Fruit fly (Drosophila melanogaster) whole organism, embryonic: ENCODE data around the gene GluProRS.
A peak's percentile ranks its signal among the peaks of the same experiment; 100 is the strongest.

ENCODE experiments used
- Atf-2 ChIP-seq: fragments of 200-800 bp; sonication (Bioruptor generic); optimal IDR thresholded peaks from 2 replicates; lab custom pipeline; 2016; ENCODE audit warnings: missing biosample characterization, missing genetic modification characterization
- CG10366 ChIP-seq: fragments of 200-800 bp; sonication (Bioruptor generic); IDR thresholded peaks from 2 replicates; pipeline ENCODE4 v1.3.6; 2022; ENCODE audit warnings: missing biosample characterization, missing genetic modification characterization
- CG10565 ChIP-seq: fragments of 200-800 bp; sonication (Bioruptor generic); optimal IDR thresholded peaks from 3 replicates; lab custom pipeline; 2016; ENCODE audit warnings: missing biosample characterization, mild to moderate bottlenecking, missing genetic modification characterization
- CG10979 ChIP-seq: fragments of 200-800 bp; sonication (Bioruptor generic); optimal IDR thresholded peaks from 2 replicates; lab custom pipeline; 2018; ENCODE audit warnings: missing biosample characterization, mild to moderate bottlenecking, missing genetic modification characterization, moderate library complexity
- CG11085 ChIP-seq: fragments of 200-800 bp; sonication (Bioruptor generic); IDR thresholded peaks from 2 replicates; pipeline ENCODE4 v1.3.6; 2022; ENCODE audit warnings: missing biosample characterization, missing genetic modification characterization
- CG11723 ChIP-seq: fragments of 200-800 bp; sonication (Bioruptor generic); optimal IDR thresholded peaks from 2 replicates; lab custom pipeline; 2017; ENCODE audit warnings: missing biosample characterization, mild to moderate bottlenecking, missing genetic modification characterization
- CG12155 ChIP-seq: fragments of 200-800 bp; sonication (Bioruptor generic); optimal IDR thresholded peaks from 3 replicates; lab custom pipeline; 2016; ENCODE audit warnings: missing biosample characterization, missing genetic modification characterization
- CG13775 ChIP-seq: fragments of 200-800 bp; sonication (Bioruptor generic); optimal IDR thresholded peaks from 3 replicates; lab custom pipeline; 2017; ENCODE audit warnings: missing biosample characterization, mild to moderate bottlenecking, missing genetic modification characterization
- CG17359 ChIP-seq: fragments of 200-800 bp; sonication (Bioruptor generic); optimal IDR thresholded peaks from 3 replicates; lab custom pipeline; 2018; ENCODE audit warnings: missing biosample characterization, mild to moderate bottlenecking, missing genetic modification characterization, moderate library complexity
- CG1792 ChIP-seq: fragments of 200-800 bp; sonication (Bioruptor generic); optimal IDR thresholded peaks from 2 replicates; lab custom pipeline; 2016; ENCODE audit warnings: missing biosample characterization, missing genetic modification characterization
- CG18262 ChIP-seq: fragments of 200-800 bp; optimal IDR thresholded peaks from 3 replicates; lab custom pipeline; 2019; ENCODE audit warnings: missing biosample characterization, mild to moderate bottlenecking, missing genetic modification characterization, moderate library complexity
- CG1832 ChIP-seq: fragments of 200-800 bp; sonication (Bioruptor generic); optimal IDR thresholded peaks from 2 replicates; lab custom pipeline; 2017; ENCODE audit warnings: missing biosample characterization, mild to moderate bottlenecking, missing genetic modification characterization, inconsistent platforms
- CG2116 ChIP-seq: fragments of 200-800 bp; sonication (Bioruptor generic); optimal IDR thresholded peaks from 3 replicates; lab custom pipeline; 2018; ENCODE audit warnings: missing biosample characterization, mild to moderate bottlenecking, missing genetic modification characterization
- CG3065 ChIP-seq: fragments of 200-800 bp; sonication (Bioruptor generic); optimal IDR thresholded peaks from 2 replicates; lab custom pipeline; 2016; ENCODE audit warnings: missing biosample characterization, missing genetic modification characterization
- CG4617 ChIP-seq: fragments of 200-800 bp; sonication (Bioruptor generic); optimal IDR thresholded peaks from 3 replicates; lab custom pipeline; 2016; ENCODE audit warnings: missing biosample characterization, missing genetic modification characterization, borderline replicate concordance
- CG4820 ChIP-seq: fragments of 200-800 bp; sonication (Bioruptor generic); optimal IDR thresholded peaks from 3 replicates; lab custom pipeline; 2016; ENCODE audit warnings: missing biosample characterization, missing genetic modification characterization
- CG6813 ChIP-seq: fragments of 200-800 bp; sonication (Bioruptor generic); optimal IDR thresholded peaks from 2 replicates; lab custom pipeline; 2017; ENCODE audit warnings: missing biosample characterization, missing genetic modification characterization, mild to moderate bottlenecking, moderate library complexity, missing genetic modification reagents
- CG7928 ChIP-seq: fragments of 200-800 bp; sonication (Bioruptor generic); optimal IDR thresholded peaks from 2 replicates; lab custom pipeline; 2017; ENCODE audit warnings: missing biosample characterization, mild to moderate bottlenecking, missing genetic modification characterization
- CG9797 ChIP-seq: fragments of 200-800 bp; sonication (Bioruptor generic); optimal IDR thresholded peaks from 3 replicates; lab custom pipeline; 2018; ENCODE audit warnings: missing biosample characterization, mild to moderate bottlenecking, missing genetic modification characterization
- Camta ChIP-seq: fragments of 200-800 bp; sonication (Bioruptor generic); optimal IDR thresholded peaks from 2 replicates; lab custom pipeline; 2016; ENCODE audit warnings: missing biosample characterization, missing genetic modification characterization
- Drgx ChIP-seq: fragments of 200-800 bp; sonication (Bioruptor generic); IDR thresholded peaks from 2 replicates; pipeline ENCODE4 v1.3.6; 2022; ENCODE audit warnings: missing biosample characterization, missing genetic modification characterization
- Elba2 ChIP-seq: fragments of 200-800 bp; sonication (Bioruptor generic); optimal IDR thresholded peaks from 3 replicates; lab custom pipeline; 2016; ENCODE audit warnings: missing biosample characterization, missing genetic modification characterization
- Fer3 ChIP-seq: fragments of 200-800 bp; sonication (Bioruptor generic); optimal IDR thresholded peaks from 2 replicates; lab custom pipeline; 2018; ENCODE audit warnings: missing biosample characterization, mild to moderate bottlenecking, missing genetic modification characterization, moderate library complexity
- Kr ChIP-seq: fragments of 200-800 bp; sonication (Bioruptor generic); optimal IDR thresholded peaks from 2 replicates; lab custom pipeline; 2017; ENCODE audit warnings: missing biosample characterization, mild to moderate bottlenecking, missing genetic modification characterization
- MTF-1 ChIP-seq: fragments of 200-800 bp; sonication (Bioruptor generic); optimal IDR thresholded peaks from 2 replicates; lab custom pipeline; 2018; ENCODE audit warnings: missing biosample characterization, mild to moderate bottlenecking, missing genetic modification characterization, borderline replicate concordance
- Max ChIP-seq: fragments of 200-800 bp; sonication (Bioruptor generic); optimal IDR thresholded peaks from 2 replicates; lab custom pipeline; 2016; ENCODE audit warnings: missing biosample characterization, mild to moderate bottlenecking, missing genetic modification characterization
- Mes4 ChIP-seq: fragments of 200-800 bp; sonication (Bioruptor generic); optimal IDR thresholded peaks from 2 replicates; lab custom pipeline; 2016; ENCODE audit warnings: missing biosample characterization, missing genetic modification characterization
- NfI ChIP-seq: fragments of 200-800 bp; sonication (Bioruptor generic); optimal IDR thresholded peaks from 3 replicates; lab custom pipeline; 2018; ENCODE audit warnings: missing biosample characterization, mild to moderate bottlenecking, missing genetic modification characterization, moderate library complexity
- Oaz ChIP-seq: fragments of 200-800 bp; sonication (Bioruptor generic); IDR thresholded peaks from 2 replicates; pipeline ENCODE4 v1.3.6; 2022; ENCODE audit warnings: missing biosample characterization, missing genetic modification characterization
- Ssrp ChIP-seq: fragments of 200-800 bp; sonication (Bioruptor generic); optimal IDR thresholded peaks from 2 replicates; lab custom pipeline; 2018; ENCODE audit warnings: missing biosample characterization, mild to moderate bottlenecking, missing genetic modification characterization, moderate library complexity
- Xrp1 ChIP-seq: fragments of 200-800 bp; sonication (Bioruptor generic); IDR thresholded peaks from 2 replicates; pipeline ENCODE4 v1.3.6; 2022; ENCODE audit warnings: missing biosample characterization, missing genetic modification characterization
- ci ChIP-seq: fragments of 200-800 bp; sonication (Bioruptor generic); IDR thresholded peaks from 3 replicates; pipeline ENCODE4 v1.3.6; 2022; ENCODE audit warnings: missing biosample characterization, missing genetic modification characterization
- disco-r ChIP-seq: fragments of 200-800 bp; sonication (Bioruptor generic); optimal IDR thresholded peaks from 2 replicates; lab custom pipeline; 2016; ENCODE audit warnings: missing biosample characterization, missing genetic modification characterization
- dmrt99B ChIP-seq: fragments of 200-800 bp; sonication (Bioruptor generic); optimal IDR thresholded peaks from 2 replicates; lab custom pipeline; 2018; ENCODE audit warnings: missing biosample characterization, mild to moderate bottlenecking, missing genetic modification characterization, moderate library complexity
- gsb-n ChIP-seq: fragments of 200-800 bp; sonication (Bioruptor generic); optimal IDR thresholded peaks from 3 replicates; lab custom pipeline; 2018; ENCODE audit warnings: missing biosample characterization, mild to moderate bottlenecking, missing genetic modification characterization
- gt ChIP-seq: fragments of 200-800 bp; sonication (Bioruptor generic); IDR thresholded peaks from 2 replicates; pipeline ENCODE4 v1.3.6; 2022; ENCODE audit warnings: missing biosample characterization, missing genetic modification characterization
- insv ChIP-seq, 2 experiments: fragments of 200-800 bp; sonication (Bioruptor generic); optimal IDR thresholded peaks; 3 replicates each; lab custom pipeline; 2016 to 2018; ENCODE audit warnings: missing biosample characterization in 2 of 2, missing genetic modification characterization in 2 of 2
- lab ChIP-seq: fragments of 200-800 bp; sonication (Bioruptor generic); optimal IDR thresholded peaks from 3 replicates; lab custom pipeline; 2017; ENCODE audit warnings: missing biosample characterization, missing genetic modification characterization, mild to moderate bottlenecking, moderate library complexity, missing genetic modification reagents
- nau ChIP-seq: fragments of 200-800 bp; sonication (Bioruptor generic); optimal IDR thresholded peaks from 3 replicates; lab custom pipeline; 2017; ENCODE audit warnings: missing biosample characterization, mild to moderate bottlenecking, missing genetic modification characterization, missing genetic modification reagents
- nerfin-2 ChIP-seq: fragments of 200-800 bp; sonication (Bioruptor generic); IDR thresholded peaks from 2 replicates; pipeline ENCODE4 v1.3.6; 2022; ENCODE audit warnings: missing biosample characterization, missing genetic modification characterization; ENCODE audit not compliant: partially characterized antibody
- oc ChIP-seq: fragments of 200-800 bp; sonication (Bioruptor generic); optimal IDR thresholded peaks from 2 replicates; lab custom pipeline; 2018; ENCODE audit warnings: missing biosample characterization, mild to moderate bottlenecking, missing genetic modification characterization, moderate library complexity
- otp ChIP-seq: fragments of 200-800 bp; sonication (Bioruptor generic); IDR thresholded peaks from 3 replicates; pipeline ENCODE4, ENCODE4 v1.3.6; 2022; ENCODE audit warnings: missing biosample characterization, missing genetic modification characterization
- so ChIP-seq: fragments of 200-800 bp; sonication (Bioruptor generic); IDR thresholded peaks from 3 replicates; pipeline ENCODE4 v1.3.6; 2022; ENCODE audit warnings: missing biosample characterization, missing genetic modification characterization
- sob ChIP-seq: fragments of 200-800 bp; sonication (Bioruptor generic); IDR thresholded peaks from 2 replicates; pipeline ENCODE4 v1.3.6; 2022; ENCODE audit warnings: missing biosample characterization, missing genetic modification characterization
- stc ChIP-seq: fragments of 200-800 bp; sonication (Bioruptor generic); IDR thresholded peaks from 2 replicates; pipeline ENCODE4 v1.3.6; 2022; ENCODE audit warnings: missing biosample characterization, missing genetic modification characterization
- sug ChIP-seq: fragments of 200-800 bp; optimal IDR thresholded peaks from 2 replicates; lab custom pipeline; 2019; ENCODE audit warnings: missing biosample characterization, mild to moderate bottlenecking, missing genetic modification characterization, moderate library complexity
- tll ChIP-seq, 2 experiments: fragments of 200-800 bp in 1 of 2; fragments of >200 bp in 1 of 2; sonication (Bioruptor generic) in 1 of 2; optimal IDR thresholded peaks; 2 replicates each; lab custom pipeline; 2017 to 2019; ENCODE audit warnings: missing biosample characterization in 2 of 2, missing genetic modification characterization in 2 of 2, mild to moderate bottlenecking in 1 of 2, moderate library complexity in 1 of 2
- wek ChIP-seq: fragments of 200-800 bp; sonication (Bioruptor generic); optimal IDR thresholded peaks from 3 replicates; lab custom pipeline; 2018; ENCODE audit warnings: missing biosample characterization, mild to moderate bottlenecking, missing genetic modification characterization, moderate library complexity
- yki ChIP-seq: fragments of >200 bp; optimal IDR thresholded peaks from 3 replicates; lab custom pipeline; 2018

The GluProRS gene

dm6 chr3R:23921701-23922501 is 36.3 kb downstream of the GluProRS start (continued):
- TF ChIP-seq CG13775 (peak; percentile 10), Oaz (GFP tag; lab: Robert Waterston, UW) (peak; percentile 38; the same call in 1 of the 2 replicates), sug (peak; percentile 46), CG10366 (GFP tag; lab: Robert Waterston, UW) (peak; percentile 50; the same call in 1 of the 2 replicates), Kr (peak; percentile 56), insv (GFP tag; optimal IDR thresholded peaks at IDR 0.05; lab: Kevin White, UChicago) (no peak), CG11723 (GFP tag; lab: Kevin White, UChicago) (no peak), stc (GFP tag; lab: Robert Waterston, UW) (peak; percentile 74), so (no peak), CG6813 (GFP tag; lab: Kevin White, UChicago) (no peak), CG7928 (GFP tag; lab: Kevin White, UChicago) (no peak), Elba2 (GFP tag; lab: Kevin White, UChicago) (no peak), CG1832 (GFP tag; lab: Kevin White, UChicago) (peak; percentile 41), nerfin-2 (GFP tag; lab: Robert Waterston, UW) (no peak), otp (GFP tag; lab: Robert Waterston, UW) (peak; percentile 49; the same call in 1 of the 3 replicates), Xrp1 (GFP tag; lab: Robert Waterston, UW) (peak; percentile 58), disco-r (GFP tag; lab: Kevin White, UChicago) (no peak), CG12155 (GFP tag; lab: Kevin White, UChicago) (no peak), dmrt99B (tag; lab: Kevin White, UChicago) (peak; percentile 68), CG10979 (tag; lab: Kevin White, UChicago) (peak; percentile 27), CG9797 (no peak), yki (lab: Kevin White, UChicago) (peak; percentile 70), CG4617 (GFP tag; lab: Kevin White, UChicago) (no peak), CG18262 (tag; lab: Kevin White, UChicago) (peak; percentile 26), MTF-1 (GFP tag; lab: Kevin White, UChicago) (peak; percentile 26), oc (tag; lab: Kevin White, UChicago) (no peak), ci (GFP tag; lab: Robert Waterston, UW) (peak; percentile 57; the same call in 1 of the 3 replicates), lab (GFP tag; lab: Kevin White, UChicago) (peak; percentile 3), CG4820 (GFP tag; lab: Kevin White, UChicago) (no peak), CG17359 (tag; lab: Kevin White, UChicago) (peak; percentile 57), sob (GFP tag; lab: Robert Waterston, UW) (peak; percentile 30; the same call in 1 of the 2 replicates), wek (GFP tag; lab: Kevin White, UChicago) (no peak), CG11085 (no peak), tll (GFP tag; optimal IDR thresholded peaks at IDR 0.05; lab: Kevin White, UChicago) (no peak), nau (GFP tag; lab: Kevin White, UChicago) (peak; percentile 90), gsb-n (no peak), gt (GFP tag; lab: Robert Waterston, UW) (no peak), NfI (GFP tag; lab: Kevin White, UChicago) (peak; percentile 65), CG3065 (GFP tag; lab: Kevin White, UChicago) (no peak), CG2116 (GFP tag; lab: Kevin White, UChicago) (no peak), Mes4 (no peak), Drgx (GFP tag; lab: Robert Waterston, UW) (peak; percentile 74), Max (GFP tag; lab: Kevin White, UChicago) (no peak), Fer3 (peak; percentile 44), CG10565 (GFP tag; lab: Kevin White, UChicago) (no peak), CG1792 (GFP tag; lab: Kevin White, UChicago) (peak; percentile 23), Camta (GFP tag; lab: Kevin White, UChicago) (no peak), Atf-2 (GFP tag; lab: Kevin White, UChicago) (no peak), Ssrp (peak; percentile 53)
